Worm (Caenorhabditis elegans): ENCODE measurements around the gene tmbi-4.
"Not testable (repeated sequence)": the region's sequence is repeated elsewhere in the genome, so short reads cannot be mapped to it uniquely, and the experiment has no call there.

The tmbi-4 gene

ce11 chrX:9191795-9192494 lies 41.5 kb downstream of the tmbi-4 start, which contains the start of gene Y81B9A.1:
Gene Y81B9A.1 (plus strand): TSS chrX:9192444.
- TF ChIP-seq egl-27 (tag; optimal IDR thresholded peaks at IDR 0.05) (no peak), unc-98 (GFP tag; IDR thresholded peaks at IDR 0.05) (no peak), nhr-90 (tag; optimal IDR thresholded peaks at IDR 0.05; ENCODE audit: poor library complexity) (no peak), efl-3 (GFP tag; optimal IDR thresholded peaks at IDR 0.05) (no peak), skn-1 (tag; optimal IDR thresholded peaks at IDR 0.05) (no peak), mep-1 (tag; optimal IDR thresholded peaks at IDR 0.05) (no peak), sup-37 (GFP tag; optimal IDR thresholded peaks at IDR 0.05) (no peak), nhr-237 (tag; optimal IDR thresholded peaks at IDR 0.05) (no peak)

- TF ChIP-seq nhr-84 (tag; optimal IDR thresholded peaks at IDR 0.05) (no peak), aha-1 (tag; optimal IDR thresholded peaks at IDR 0.05) (no peak), efl-1 (optimal IDR thresholded peaks at IDR 0.05) (no peak), efl-1 (GFP tag; optimal IDR thresholded peaks at IDR 0.05 in 1 of 2) (peak in 1 of 2 experiments; percentile 16), alr-1 (tag; optimal IDR thresholded peaks at IDR 0.05; ENCODE audit: borderline replicate concordance) (no peak), grh-1 (GFP tag; IDR thresholded peaks at IDR 0.05) (no peak), unc-62 (GFP tag; optimal IDR thresholded peaks at IDR 0.05) (no peak)
Observed at ce11 chrX:9194081-9194480, 43.6 kb downstream of the tmbi-4 start.

- TF ChIP-seq grh-1 (GFP tag; IDR thresholded peaks at IDR 0.05), result no peak
- TF ChIP-seq sptf-1 (tag; optimal IDR thresholded peaks at IDR 0.05), result no peak
- TF ChIP-seq C34B4.2 (tag; optimal IDR thresholded peaks at IDR 0.05), result no peak
- TF ChIP-seq efl-1 (optimal IDR thresholded peaks at IDR 0.05), result no peak
- peak in 1 of 2 experiments; percentile 55 for TF ChIP-seq efl-1 (GFP tag; optimal IDR thresholded peaks at IDR 0.05 in 1 of 2)
Observed at ce11 chrX:9195375-9196098, 45.0 kb downstream of the tmbi-4 start.

ce11 chrX:9203468-9203867 lies 53.0 kb downstream of the tmbi-4 start, which contains the start of gene crb-3:
Gene crb-3 (plus strand): TSS chrX:9203768.
- TF ChIP-seq nhr-19 (GFP tag; conservative IDR thresholded peaks at IDR 0.05); rnt-1 (tag; optimal IDR thresholded peaks at IDR 0.05); fos-1 (tag; optimal IDR thresholded peaks at IDR 0.05): not testable (repeated sequence)

- TF ChIP-seq efl-3 (GFP tag; optimal IDR thresholded peaks at IDR 0.05) (no peak), unc-130 (tag; optimal IDR thresholded peaks at IDR 0.05) (no peak), unc-30 (tag; optimal IDR thresholded peaks at IDR 0.05) (no peak), fkh-4 (tag; optimal IDR thresholded peaks at IDR 0.05; ENCODE audit: borderline replicate concordance) (no peak), mep-1 (tag; optimal IDR thresholded peaks at IDR 0.05) (no peak), irx-1 (tag; optimal IDR thresholded peaks at IDR 0.05) (no peak), fkh-10 (GFP tag; optimal IDR thresholded peaks at IDR 0.05) (no peak), sptf-1 (tag; optimal IDR thresholded peaks at IDR 0.05) (no peak), C04F5.9 (tag; optimal IDR thresholded peaks at IDR 0.05) (no peak), rnt-1 (tag; optimal IDR thresholded peaks at IDR 0.05) (no peak), blmp-1 (tag; optimal IDR thresholded peaks at IDR 0.05) (peak; percentile 80), egl-13 (tag; optimal IDR thresholded peaks at IDR 0.05) (no peak), nhr-85 (tag) (peak; percentile 55), lin-14 (GFP tag; optimal IDR thresholded peaks at IDR 0.05) (peak; percentile 17), ztf-4 (tag; optimal IDR thresholded peaks at IDR 0.05) (no peak), nhr-76 (tag; optimal IDR thresholded peaks at IDR 0.05) (no peak), tbx-2 (tag; optimal IDR thresholded peaks at IDR 0.05) (no peak)
Observed at ce11 chrX:9204986-9205385, 54.5 kb downstream of the tmbi-4 start.

Measured in whole organism, L1 larva.